Worm (Caenorhabditis elegans) whole organism, late embryonic: ENCODE results near the gene Y37E11AM.3.

Experiments
- F13H6.1 ChIP-seq: sonication (generic microtip); optimal IDR thresholded peaks from 2 replicates; lab custom pipeline; 2016; ENCODE audit warnings: missing genetic modification characterization, missing compliant biosample characterization
- T23F11.4 ChIP-seq: fragments of 200-800 bp; sonication (Bioruptor generic); optimal IDR thresholded peaks from 2 replicates; lab custom pipeline; 2018; ENCODE audit warnings: mild to moderate bottlenecking, missing genetic modification characterization, missing compliant biosample characterization
- ama-1 ChIP-seq: fragments of 150-350 bp; optimal IDR thresholded peaks from 2 replicates; lab custom pipeline; 2014
- ceh-14 ChIP-seq: sonication (generic microtip); optimal IDR thresholded peaks from 2 replicates; lab custom pipeline; 2016; ENCODE audit warnings: missing genotype, missing genetic modification characterization, missing compliant biosample characterization
- ceh-19 ChIP-seq: fragments of 200-800 bp; sonication (Bioruptor generic); optimal IDR thresholded peaks from 2 replicates; lab custom pipeline; 2018; ENCODE audit warnings: mild to moderate bottlenecking, missing genetic modification characterization, missing compliant biosample characterization
- ceh-2 ChIP-seq: sonication (generic microtip); optimal IDR thresholded peaks from 2 replicates; lab custom pipeline; 2016; ENCODE audit warnings: missing genotype, missing genetic modification characterization, missing compliant biosample characterization
- ceh-22 ChIP-seq: sonication (generic microtip); optimal IDR thresholded peaks from 2 replicates; lab custom pipeline; 2017; ENCODE audit warnings: missing biosample characterization, missing genetic modification characterization
- ceh-24 ChIP-seq: sonication (generic microtip); optimal IDR thresholded peaks from 2 replicates; lab custom pipeline; 2016; ENCODE audit warnings: mild to moderate bottlenecking, missing genetic modification characterization, missing compliant biosample characterization
- ceh-31 ChIP-seq: sonication (generic microtip); optimal IDR thresholded peaks from 2 replicates; lab custom pipeline; 2016; ENCODE audit warnings: missing genetic modification characterization, missing compliant biosample characterization
- ceh-34 ChIP-seq: sonication (generic microtip); optimal IDR thresholded peaks from 2 replicates; lab custom pipeline; 2016; ENCODE audit warnings: mild to moderate bottlenecking, missing genetic modification characterization, missing compliant biosample characterization
- ceh-45 ChIP-seq: fragments of 200-800 bp; sonication (Bioruptor generic); IDR thresholded peaks from 2 replicates; pipeline ENCODE4 v1.3.6; 2022; ENCODE audit warnings: missing genetic modification reagents, missing genetic modification characterization, missing compliant biosample characterization
- ceh-48 ChIP-seq: sonication (generic microtip); optimal IDR thresholded peaks from 2 replicates; lab custom pipeline; 2016; ENCODE audit warnings: missing genetic modification characterization, inconsistent platforms, missing compliant biosample characterization
- dmd-4 ChIP-seq: sonication (generic microtip); optimal IDR thresholded peaks from 2 replicates; lab custom pipeline; 2016; ENCODE audit warnings: borderline replicate concordance, missing genetic modification characterization, missing compliant biosample characterization
- dve-1 ChIP-seq: sonication (generic microtip); optimal IDR thresholded peaks from 2 replicates; lab custom pipeline; 2017; ENCODE audit warnings: antibody characterized with exemption, mild to moderate bottlenecking, missing genetic modification characterization, missing compliant biosample characterization
- elt-4 ChIP-seq: sonication (generic microtip); optimal IDR thresholded peaks from 2 replicates; lab custom pipeline; 2016; ENCODE audit warnings: missing genetic modification characterization, missing compliant biosample characterization
- ets-4 ChIP-seq: sonication (generic microtip); optimal IDR thresholded peaks from 2 replicates; lab custom pipeline; 2016; ENCODE audit warnings: missing genetic modification characterization, missing compliant biosample characterization
- eyg-1 ChIP-seq: sonication (generic microtip); optimal IDR thresholded peaks from 2 replicates; lab custom pipeline; 2016; ENCODE audit warnings: missing genotype, missing genetic modification characterization, missing compliant biosample characterization
- fax-1 ChIP-seq: sonication (generic microtip); optimal IDR thresholded peaks from 2 replicates; lab custom pipeline; 2016; ENCODE audit warnings: missing genotype, missing genetic modification characterization, missing compliant biosample characterization
- fkh-6 ChIP-seq: sonication (generic microtip); optimal IDR thresholded peaks from 2 replicates; lab custom pipeline; 2016; ENCODE audit warnings: missing genetic modification characterization, missing compliant biosample characterization
- gmeb-2 ChIP-seq: sonication (generic microtip); optimal IDR thresholded peaks from 2 replicates; lab custom pipeline; 2016; ENCODE audit warnings: missing genetic modification characterization, inconsistent platforms, missing compliant biosample characterization
- hlh-13 ChIP-seq: fragments of 200-800 bp; sonication (Bioruptor generic); optimal IDR thresholded peaks from 2 replicates; lab custom pipeline; 2018; ENCODE audit warnings: mild to moderate bottlenecking, missing genetic modification characterization, missing compliant biosample characterization
- hlh-15 ChIP-seq: sonication (generic microtip); optimal IDR thresholded peaks from 2 replicates; lab custom pipeline; 2016; ENCODE audit warnings: missing genetic modification characterization, missing compliant biosample characterization
- hlh-30 ChIP-seq: sonication (generic microtip); optimal IDR thresholded peaks from 2 replicates; lab custom pipeline; 2017; ENCODE audit warnings: antibody characterized with exemption, missing genetic modification characterization, missing compliant biosample characterization; ENCODE audit not compliant: insufficient read depth
- hlh-6 ChIP-seq: sonication (generic microtip); optimal IDR thresholded peaks from 2 replicates; lab custom pipeline; 2016; ENCODE audit warnings: missing genotype, missing genetic modification characterization, missing compliant biosample characterization
- hlh-8 ChIP-seq: sonication (generic microtip); optimal IDR thresholded peaks from 2 replicates; lab custom pipeline; 2016; ENCODE audit warnings: missing genotype, missing genetic modification characterization, missing compliant biosample characterization
- lim-6 ChIP-seq: sonication (generic microtip); optimal IDR thresholded peaks from 2 replicates; lab custom pipeline; 2016; ENCODE audit warnings: missing genetic modification characterization, missing compliant biosample characterization
- madf-2 ChIP-seq: sonication (generic microtip); optimal IDR thresholded peaks from 2 replicates; lab custom pipeline; 2017; ENCODE audit warnings: missing genetic modification characterization, missing compliant biosample characterization
- mec-3 ChIP-seq: sonication (generic microtip); optimal IDR thresholded peaks from 2 replicates; lab custom pipeline; 2016; ENCODE audit warnings: borderline replicate concordance, missing genetic modification characterization, missing compliant biosample characterization
- nfya-1 ChIP-seq: sonication (generic microtip); optimal IDR thresholded peaks from 2 replicates; lab custom pipeline; 2017; ENCODE audit warnings: missing genetic modification characterization, mild to moderate bottlenecking, missing compliant biosample characterization, antibody characterized with exemption, moderate library complexity
- nhr-232 ChIP-seq: sonication (generic microtip); optimal IDR thresholded peaks from 2 replicates; lab custom pipeline; 2016; ENCODE audit warnings: missing genetic modification characterization, missing compliant biosample characterization
- npax-4 ChIP-seq: sonication (generic microtip); optimal IDR thresholded peaks from 2 replicates; lab custom pipeline; 2016; ENCODE audit warnings: missing genetic modification characterization, missing compliant biosample characterization
- pag-3 ChIP-seq: sonication (generic microtip); optimal IDR thresholded peaks from 2 replicates; lab custom pipeline; 2016; ENCODE audit warnings: missing compliant biosample characterization, missing genetic modification characterization, borderline replicate concordance
- pat-9 ChIP-seq: fragments of 200-800 bp; sonication (Bioruptor generic); optimal IDR thresholded peaks from 2 replicates; lab custom pipeline; 2018; ENCODE audit warnings: mild to moderate bottlenecking, missing genetic modification characterization, moderate library complexity, missing compliant biosample characterization
- pax-1 ChIP-seq: fragments of 150-350 bp; optimal IDR thresholded peaks from 2 replicates; lab custom pipeline; 2014; ENCODE audit warnings: missing biosample characterization, missing genetic modification characterization
- pha-2 ChIP-seq: sonication (generic microtip); optimal IDR thresholded peaks from 2 replicates; lab custom pipeline; 2017; ENCODE audit warnings: mild to moderate bottlenecking, missing genetic modification characterization, missing compliant biosample characterization
- pha-4 ChIP-seq: fragments of 150-350 bp; optimal IDR thresholded peaks from 2 replicates; lab custom pipeline; 2018; ENCODE audit warnings: missing biosample characterization, missing genetic modification reagents, missing genetic modification characterization
- pqm-1 ChIP-seq: sonication (generic microtip); optimal IDR thresholded peaks from 2 replicates; lab custom pipeline; 2016; ENCODE audit warnings: missing genetic modification characterization, missing compliant biosample characterization
- pros-1 ChIP-seq: fragments of 150-350 bp; optimal IDR thresholded peaks from 2 replicates; lab custom pipeline; 2014; ENCODE audit warnings: missing biosample characterization, missing genetic modification reagents, missing genetic modification characterization
- ref-2 ChIP-seq: sonication (generic microtip); optimal IDR thresholded peaks from 2 replicates; lab custom pipeline; 2016; ENCODE audit warnings: missing genetic modification characterization, missing compliant biosample characterization
- rnt-1 ChIP-seq: sonication (generic microtip); optimal IDR thresholded peaks from 2 replicates; lab custom pipeline; 2016; ENCODE audit warnings: missing genetic modification characterization, missing compliant biosample characterization
- sox-2 ChIP-seq: fragments of 200-800 bp; sonication (Bioruptor generic); IDR thresholded peaks from 2 replicates; pipeline ENCODE4 v1.3.6; 2022; ENCODE audit warnings: missing genetic modification reagents, missing genetic modification characterization, missing compliant biosample characterization
- tbx-2 ChIP-seq: sonication (generic microtip); optimal IDR thresholded peaks from 2 replicates; lab custom pipeline; 2016; ENCODE audit warnings: missing genetic modification characterization, missing compliant biosample characterization
- tbx-7 ChIP-seq: sonication (generic microtip); optimal IDR thresholded peaks from 2 replicates; lab custom pipeline; 2016; ENCODE audit warnings: missing genotype, missing genetic modification characterization, missing compliant biosample characterization
- unc-42 ChIP-seq: sonication (generic microtip); optimal IDR thresholded peaks from 2 replicates; lab custom pipeline; 2016; ENCODE audit warnings: missing genotype, missing genetic modification characterization, missing compliant biosample characterization
- unc-55 ChIP-seq: sonication (generic microtip); optimal IDR thresholded peaks from 2 replicates; lab custom pipeline; 2017; ENCODE audit warnings: missing biosample characterization, missing genetic modification reagents, missing genetic modification characterization
- zip-5 ChIP-seq: sonication (generic microtip); optimal IDR thresholded peaks from 2 replicates; lab custom pipeline; 2016; ENCODE audit warnings: missing genetic modification characterization, missing compliant biosample characterization

The Y37E11AM.3 gene

ce11 chrIV:3719057-3719456 is at the start of gene Y37E11AM.3:
Gene Y37E11AM.3, minus strand, starts transcription at chrIV:3719157.
- TF ChIP-seq rnt-1 (tag; lab: Kevin White, UChicago): no peak
- TF ChIP-seq elt-4 (tag; lab: Kevin White, UChicago): no peak
- no peak for TF ChIP-seq nhr-232
- no peak for TF ChIP-seq pros-1 (tag; lab: Kevin White, UChicago)
- no peak for TF ChIP-seq pha-4 (tag; lab: Kevin White, UChicago)
- TF ChIP-seq T23F11.4 (GFP tag; lab: Kevin White, UChicago): no peak
- no peak for TF ChIP-seq eyg-1

ce11 chrIV:3767749-3768148 is 48.8 kb upstream of the Y37E11AM.3 start:
- TF ChIP-seq mec-3 (no peak), ama-1 (lab: Kevin White, UChicago) (no peak), dmd-4 (tag; lab: Kevin White, UChicago) (no peak), ref-2 (tag; lab: Kevin White, UChicago) (no peak), ceh-19 (no peak), pha-2 (tag; lab: Kevin White, UChicago) (no peak), fax-1 (no peak), madf-2 (no peak), F13H6.1 (tag; lab: Kevin White, UChicago) (no peak), pag-3 (tag; lab: Kevin White, UChicago) (no peak), hlh-15 (no peak), ceh-22 (no peak)
- TF ChIP-seq, all 69 proteins: peak for 0

- TF ChIP-seq pag-3 (tag; lab: Kevin White, UChicago) (no peak), pqm-1 (tag; lab: Kevin White, UChicago) (no peak)
These were observed 47.6 kb upstream of the Y37E11AM.3 start, which contains the start of gene vab-2 for ce11 chrIV:3766589-3766988. Gene vab-2, minus strand, starts transcription at chrIV:3766826.

ce11 chrIV:3765457-3765856 is 46.5 kb upstream of the Y37E11AM.3 start:
- TF ChIP-seq unc-55 (GFP tag; lab: Kevin White, UChicago): peak; percentile 82
- TF ChIP-seq sox-2 (GFP tag; lab: Robert Waterston, UW): no peak
- TF ChIP-seq, all 69 proteins: peak for 1

ce11 chrIV:3764012-3764549 is 45.1 kb upstream of the Y37E11AM.3 start:
- TF ChIP-seq pha-4 (tag; lab: Kevin White, UChicago) (no peak), ceh-24 (no peak), dve-1 (tag; lab: Kevin White, UChicago) (no peak), hlh-8 (no peak), tbx-2 (tag; lab: Kevin White, UChicago) (peak; percentile 69), ceh-31 (tag; lab: Kevin White, UChicago) (no peak), ceh-34 (tag; lab: Kevin White, UChicago) (no peak), pax-1 (tag; lab: Kevin White, UChicago) (no peak), ama-1 (lab: Kevin White, UChicago) (peak; percentile 43), zip-5 (tag; lab: Kevin White, UChicago) (no peak), ceh-14 (tag; lab: Kevin White, UChicago) (no peak), fkh-6 (tag; lab: Kevin White, UChicago) (no peak), npax-4 (tag; lab: Kevin White, UChicago) (no peak), hlh-30 (no peak), ets-4 (tag; lab: Kevin White, UChicago) (no peak), sox-2 (GFP tag; lab: Robert Waterston, UW) (no peak), unc-55 (GFP tag; lab: Kevin White, UChicago) (no peak), hlh-6 (tag; lab: Kevin White, UChicago) (no peak), ceh-45 (no peak), hlh-13 (GFP tag; lab: Kevin White, UChicago) (no peak), ceh-2 (no peak), tbx-7 (tag; lab: Kevin White, UChicago) (no peak), ceh-22 (peak; percentile 60), unc-42 (tag; lab: Kevin White, UChicago) (peak; percentile 39), pqm-1 (tag; lab: Kevin White, UChicago) (no peak), gmeb-2 (tag; lab: Kevin White, UChicago) (no peak), nfya-1 (tag; lab: Kevin White, UChicago) (no peak), ref-2 (tag; lab: Kevin White, UChicago) (peak; percentile 34), pat-9 (tag; lab: Kevin White, UChicago) (no peak), ceh-48 (tag; lab: Kevin White, UChicago) (no peak), lim-6 (tag; lab: Kevin White, UChicago) (no peak), ceh-19 (no peak)
